Worm (Caenorhabditis elegans) whole organism, early embryonic: ENCODE results near the gene F17C11.12.

ENCODE experiments used
- B0310.2 ChIP-seq: sonication (generic microtip); optimal IDR thresholded peaks from 2 replicates; lab custom pipeline; 2016; ENCODE audit warnings: mild to moderate bottlenecking, missing genetic modification characterization, missing compliant biosample characterization
- F13C5.2 ChIP-seq: sonication (generic microtip); optimal IDR thresholded peaks from 2 replicates; lab custom pipeline; 2017; ENCODE audit warnings: mild to moderate bottlenecking, missing genetic modification characterization, inconsistent platforms, missing compliant biosample characterization
- aly-1 ChIP-seq: sonication (generic microtip); optimal IDR thresholded peaks from 2 replicates; lab custom pipeline; 2016; ENCODE audit warnings: missing genetic modification characterization, missing compliant biosample characterization
- ama-1 ChIP-seq: fragments of 150-350 bp; optimal IDR thresholded peaks from 2 replicates; lab custom pipeline; 2014
- ceh-13 ChIP-seq: fragments of 200-800 bp; sonication (Bioruptor generic); optimal IDR thresholded peaks from 2 replicates; lab custom pipeline; 2018; ENCODE audit warnings: mild to moderate bottlenecking, missing genetic modification characterization, missing compliant biosample characterization
- ceh-36 ChIP-seq: sonication (generic microtip); optimal IDR thresholded peaks from 2 replicates; lab custom pipeline; 2016; ENCODE audit warnings: missing genetic modification characterization, inconsistent platforms, missing compliant biosample characterization
- ets-7 ChIP-seq: sonication (generic microtip); optimal IDR thresholded peaks from 2 replicates; lab custom pipeline; 2016; ENCODE audit warnings: missing genotype, missing genetic modification characterization, missing compliant biosample characterization
- flt-1 ChIP-seq: fragments of 200-800 bp; sonication (Bioruptor generic); IDR thresholded peaks from 2 replicates; pipeline ENCODE4 v1.3.6; 2022; ENCODE audit warnings: missing genetic modification characterization, missing compliant biosample characterization
- hmbx-1 ChIP-seq: sonication (generic microtip); optimal IDR thresholded peaks from 2 replicates; lab custom pipeline; 2016; ENCODE audit warnings: mild to moderate bottlenecking, missing genetic modification characterization, missing compliant biosample characterization
- hmg-4 ChIP-seq: fragments of 200-800 bp; sonication (Bioruptor generic); optimal IDR thresholded peaks from 2 replicates; lab custom pipeline; 2018; ENCODE audit warnings: mild to moderate bottlenecking, missing genetic modification characterization, missing compliant biosample characterization
- hnd-1 ChIP-seq: sonication (generic microtip); optimal IDR thresholded peaks from 2 replicates; lab custom pipeline; 2016; ENCODE audit warnings: missing genetic modification characterization, missing compliant biosample characterization
- pes-1 ChIP-seq: fragments of 200-800 bp; sonication (Bioruptor generic); IDR thresholded peaks from 2 replicates; pipeline ENCODE4 v1.3.6; 2022; ENCODE audit warnings: missing genetic modification reagents, missing genetic modification characterization, missing compliant biosample characterization
- scrt-1 ChIP-seq: fragments of 200-800 bp; sonication (Bioruptor generic); IDR thresholded peaks from 2 replicates; pipeline ENCODE4 v1.3.6; 2022; ENCODE audit warnings: missing genetic modification characterization, missing compliant biosample characterization
- sea-1 ChIP-seq: fragments of 200-800 bp; sonication (Bioruptor generic); conservative IDR thresholded peaks from 2 replicates; pipeline ENCODE4 v1.3.6; 2022; ENCODE audit warnings: missing genetic modification characterization, missing compliant biosample characterization
- tbx-11 ChIP-seq: fragments of 200-800 bp; sonication (Bioruptor generic); IDR thresholded peaks from 2 replicates; pipeline ENCODE4 v1.3.6; 2022; ENCODE audit warnings: missing genetic modification characterization, missing compliant biosample characterization
- tbx-37 ChIP-seq: fragments of 200-800 bp; sonication (Bioruptor generic); conservative IDR thresholded peaks from 2 replicates; pipeline ENCODE4 v1.3.6; 2022; ENCODE audit warnings: missing genetic modification reagents, missing genetic modification characterization, missing compliant biosample characterization
- tra-4 ChIP-seq: sonication (generic microtip); optimal IDR thresholded peaks from 2 replicates; lab custom pipeline; 2017; ENCODE audit warnings: missing genetic modification characterization, missing compliant biosample characterization

Gene F17C11.12

ce11 chrV:10938739-10939138 lies 2.0 kb upstream of the F17C11.12 start, which contains the start of gene F17C11.11:
Gene F17C11.11, minus strand, starts transcription at chrV:10938817.
- TF ChIP-seq ets-7 (no peak), F13C5.2 (tag; lab: Kevin White, UChicago) (no peak), hnd-1 (tag; lab: Kevin White, UChicago) (no peak), ceh-36 (tag; lab: Kevin White, UChicago) (no peak), scrt-1 (GFP tag; lab: Robert Waterston, UW) (no peak), tbx-11 (no peak)

- TF ChIP-seq tbx-37 (GFP tag; lab: Robert Waterston, UW), result no peak
- no peak for TF ChIP-seq ceh-13 (GFP tag; lab: Kevin White, UChicago)
- no peak for TF ChIP-seq ama-1 (lab: Kevin White, UChicago)
- TF ChIP-seq pes-1, result no peak
- no peak for TF ChIP-seq F13C5.2 (tag; lab: Kevin White, UChicago)
- no peak for TF ChIP-seq B0310.2
- TF ChIP-seq ets-7, result no peak
- no peak for TF ChIP-seq flt-1 (GFP tag; lab: Robert Waterston, UW)
- TF ChIP-seq hnd-1 (tag; lab: Kevin White, UChicago), result no peak
- no peak for TF ChIP-seq aly-1 (tag; lab: Kevin White, UChicago)
- TF ChIP-seq tra-4 (tag; lab: Kevin White, UChicago), result no peak
- TF ChIP-seq sea-1 (GFP tag; lab: Robert Waterston, UW), result no peak
- TF ChIP-seq ceh-36 (tag; lab: Kevin White, UChicago), result no peak
- TF ChIP-seq hmg-4, result no peak
Measured at ce11 chrV:10937294-10937693, 574 bp upstream of the F17C11.12 start.

ce11 chrV:10932411-10932810 lies 4.3 kb downstream of the F17C11.12 start, which contains the start of gene F58B4.5:
Gene F58B4.5, plus strand, starts transcription at chrV:10932693.
- TF ChIP-seq ets-7 (no peak), ama-1 (lab: Kevin White, UChicago) (no peak), ceh-36 (tag; lab: Kevin White, UChicago) (no peak), tra-4 (tag; lab: Kevin White, UChicago) (no peak), aly-1 (tag; lab: Kevin White, UChicago) (no peak), tbx-37 (GFP tag; lab: Robert Waterston, UW) (no peak), pes-1 (no peak), ceh-13 (GFP tag; lab: Kevin White, UChicago) (no peak), sea-1 (GFP tag; lab: Robert Waterston, UW) (no peak), hmg-4 (no peak), hnd-1 (tag; lab: Kevin White, UChicago) (no peak), flt-1 (GFP tag; lab: Robert Waterston, UW) (no peak), F13C5.2 (tag; lab: Kevin White, UChicago) (no peak), tbx-11 (no peak), scrt-1 (GFP tag; lab: Robert Waterston, UW) (no peak)

- TF ChIP-seq F13C5.2 (tag; lab: Kevin White, UChicago) (no peak), B0310.2 (no peak), scrt-1 (GFP tag; lab: Robert Waterston, UW) (no peak), tbx-11 (no peak), tbx-37 (GFP tag; lab: Robert Waterston, UW) (no peak), sea-1 (GFP tag; lab: Robert Waterston, UW) (no peak), hmbx-1 (tag; lab: Kevin White, UChicago) (no peak)
Measured at ce11 chrV:10931189-10931588, 5.5 kb downstream of the F17C11.12 start, which contains the start of gene scvp-1. Gene scvp-1, minus strand, starts transcription at chrV:10931289.

- TF ChIP-seq ceh-36 (tag; lab: Kevin White, UChicago) (no peak), tbx-37 (GFP tag; lab: Robert Waterston, UW) (no peak), scrt-1 (GFP tag; lab: Robert Waterston, UW) (no peak), pes-1 (no peak), tra-4 (tag; lab: Kevin White, UChicago) (no peak), hnd-1 (tag; lab: Kevin White, UChicago) (no peak), F13C5.2 (tag; lab: Kevin White, UChicago) (no peak), hmbx-1 (tag; lab: Kevin White, UChicago) (no peak), hmg-4 (no peak), ets-7 (no peak), B0310.2 (no peak), flt-1 (GFP tag; lab: Robert Waterston, UW) (no peak), sea-1 (GFP tag; lab: Robert Waterston, UW) (no peak), tbx-11 (no peak), ama-1 (lab: Kevin White, UChicago) (no peak), ceh-13 (GFP tag; lab: Kevin White, UChicago) (no peak), aly-1 (tag; lab: Kevin White, UChicago) (no peak)
Measured at ce11 chrV:10929511-10929910, 7.2 kb downstream of the F17C11.12 start, which contains the start of gene F58B4.3. Gene F58B4.3, plus strand, starts transcription at chrV:10929811.

ce11 chrV:10925658-10926057 lies 11.1 kb downstream of the F17C11.12 start:
- TF ChIP-seq tbx-37 (GFP tag; lab: Robert Waterston, UW) (no peak), aly-1 (tag; lab: Kevin White, UChicago) (no peak), sea-1 (GFP tag; lab: Robert Waterston, UW) (no peak), F13C5.2 (tag; lab: Kevin White, UChicago) (no peak), hmg-4 (no peak), tbx-11 (no peak), ceh-36 (tag; lab: Kevin White, UChicago) (no peak), tra-4 (tag; lab: Kevin White, UChicago) (no peak), flt-1 (GFP tag; lab: Robert Waterston, UW) (no peak), pes-1 (no peak), hnd-1 (tag; lab: Kevin White, UChicago) (no peak), ets-7 (no peak), ama-1 (lab: Kevin White, UChicago) (no peak), B0310.2 (no peak), scrt-1 (GFP tag; lab: Robert Waterston, UW) (no peak), ceh-13 (GFP tag; lab: Kevin White, UChicago) (no peak), hmbx-1 (tag; lab: Kevin White, UChicago) (no peak)

- TF ChIP-seq tbx-37 (GFP tag; lab: Robert Waterston, UW), result no peak
- TF ChIP-seq hnd-1 (tag; lab: Kevin White, UChicago), result no peak
- TF ChIP-seq F13C5.2 (tag; lab: Kevin White, UChicago), result no peak
- TF ChIP-seq tra-4 (tag; lab: Kevin White, UChicago), result no peak
- no peak for TF ChIP-seq scrt-1 (GFP tag; lab: Robert Waterston, UW)
Measured at ce11 chrV:10924731-10925130, 12.0 kb downstream of the F17C11.12 start, which contains the start of gene F58B4.6. Gene F58B4.6, plus strand, starts transcription at chrV:10925031.
